Worm (Caenorhabditis elegans) whole organism, young adult: Measurements from ENCODE around the gene F52E4.5.

Experiments used
- D2030.7 ChIP-seq: fragments of 200-800 bp; sonication (Bioruptor generic); IDR thresholded peaks from 2 replicates; pipeline ENCODE4 v1.3.6; 2022; ENCODE audit warnings: missing genetic modification reagents, missing genetic modification characterization, missing compliant biosample characterization
- F37B4.10 ChIP-seq: fragments of 200-800 bp; sonication (Bioruptor generic); IDR thresholded peaks from 2 replicates; pipeline ENCODE4 v1.3.6; 2022; ENCODE audit warnings: missing genetic modification characterization, missing compliant biosample characterization
- F55B11.4 ChIP-seq: sonication (generic microtip); optimal IDR thresholded peaks from 2 replicates; lab custom pipeline; 2016; ENCODE audit warnings: missing compliant biosample characterization, missing genetic modification characterization, borderline replicate concordance; ENCODE audit not compliant: insufficient read depth
- T26A5.8 ChIP-seq: sonication (generic microtip); optimal IDR thresholded peaks from 2 replicates; lab custom pipeline; 2016; ENCODE audit warnings: missing genetic modification characterization, missing compliant biosample characterization
- Y53F4B.3 ChIP-seq: fragments of 200-800 bp; sonication (Bioruptor generic); IDR thresholded peaks from 2 replicates; pipeline ENCODE4 v1.3.6; 2022; ENCODE audit warnings: missing genetic modification reagents, missing genetic modification characterization, missing compliant biosample characterization
- Y53G8AR.9 ChIP-seq: fragments of 200-800 bp; sonication (Bioruptor generic); conservative IDR thresholded peaks from 2 replicates; pipeline ENCODE4 v1.3.6; 2022; ENCODE audit warnings: missing genetic modification reagents, missing genetic modification characterization, missing compliant biosample characterization
- Y56A3A.18 ChIP-seq: fragments of 200-800 bp; sonication (Bioruptor generic); IDR thresholded peaks from 2 replicates; pipeline ENCODE4 v1.3.6; 2022; ENCODE audit warnings: missing genetic modification reagents, missing genetic modification characterization, missing compliant biosample characterization
- ZK185.1 ChIP-seq: sonication (generic microtip); optimal IDR thresholded peaks from 2 replicates; lab custom pipeline; 2016; ENCODE audit warnings: mild to moderate bottlenecking, missing genetic modification characterization, missing compliant biosample characterization; ENCODE audit not compliant: poor library complexity, severe bottlenecking
- aptf-2 ChIP-seq: fragments of 200-800 bp; sonication (Bioruptor generic); conservative IDR thresholded peaks from 2 replicates; pipeline ENCODE4 v1.3.6; 2022; ENCODE audit warnings: missing genetic modification reagents, missing genetic modification characterization, missing compliant biosample characterization
- athp-1 ChIP-seq: sonication (generic microtip); optimal IDR thresholded peaks from 2 replicates; lab custom pipeline; 2017; ENCODE audit warnings: mild to moderate bottlenecking, missing genetic modification characterization, missing compliant biosample characterization
- attf-6 ChIP-seq: fragments of 200-800 bp; sonication (Bioruptor generic); IDR thresholded peaks from 2 replicates; pipeline ENCODE4 v1.3.6; 2022; ENCODE audit warnings: missing genetic modification reagents, missing genetic modification characterization, missing compliant biosample characterization
- cebp-1 ChIP-seq, 2 experiments: fragments of 200-800 bp in 1 of 2; sonication (Bioruptor generic) in 1 of 2; sonication (generic microtip) in 1 of 2; IDR thresholded peaks in 1 of 2; optimal IDR thresholded peaks in 1 of 2; 2 replicates each; pipeline versions ENCODE4 v1.3.6 to Lab custom; 2017 to 2022; ENCODE audit warnings: missing compliant biosample characterization in 2 of 2, missing genetic modification characterization in 2 of 2, mild to moderate bottlenecking in 1 of 2, missing genetic modification reagents in 1 of 2, moderate library complexity in 1 of 2
- ceh-40 ChIP-seq: fragments of 200-800 bp; sonication (Bioruptor generic); IDR thresholded peaks from 2 replicates; pipeline ENCODE4 v1.3.6; 2022; ENCODE audit warnings: missing genetic modification characterization, missing compliant biosample characterization
- ceh-91 ChIP-seq: fragments of 200-800 bp; sonication (Bioruptor generic); IDR thresholded peaks from 2 replicates; pipeline ENCODE4 v1.3.6; 2022; ENCODE audit warnings: missing genetic modification reagents, missing genetic modification characterization, missing compliant biosample characterization
- dox-1 ChIP-seq: fragments of 200-800 bp; sonication (Bioruptor generic); IDR thresholded peaks from 2 replicates; pipeline ENCODE4 v1.3.6; 2022; ENCODE audit warnings: missing genetic modification reagents, missing genetic modification characterization, missing compliant biosample characterization
- dpff-1 ChIP-seq: sonication (generic microtip); optimal IDR thresholded peaks from 2 replicates; lab custom pipeline; 2017; ENCODE audit warnings: mild to moderate bottlenecking, missing genetic modification characterization, missing compliant biosample characterization
- dpl-1 ChIP-seq: fragments of 150-350 bp; optimal IDR thresholded peaks from 2 replicates; lab custom pipeline; 2014; ENCODE audit warnings: missing biosample characterization, missing genetic modification reagents, missing genetic modification characterization
- egl-18 ChIP-seq: fragments of 200-800 bp; sonication (Bioruptor generic); IDR thresholded peaks from 2 replicates; pipeline ENCODE4 v1.3.6; 2022; ENCODE audit warnings: missing genetic modification reagents, missing genetic modification characterization, missing compliant biosample characterization
- ekl-4 ChIP-seq: fragments of 200-800 bp; sonication (Bioruptor generic); IDR thresholded peaks from 2 replicates; pipeline ENCODE4 v1.3.6; 2022; ENCODE audit warnings: missing genetic modification reagents, missing genetic modification characterization, missing compliant biosample characterization
- ets-4 ChIP-seq: fragments of 200-800 bp; sonication (Bioruptor generic); optimal IDR thresholded peaks from 2 replicates; lab custom pipeline; 2018; ENCODE audit warnings: mild to moderate bottlenecking, missing genetic modification characterization, missing compliant biosample characterization
- hrde-1 ChIP-seq: sonication (generic microtip); optimal IDR thresholded peaks from 2 replicates; lab custom pipeline; 2016; ENCODE audit warnings: missing genetic modification characterization, mild to moderate bottlenecking, missing compliant biosample characterization, moderate library complexity, missing genotype, missing genetic modification reagents, borderline replicate concordance
- lag-1 ChIP-seq: fragments of 200-800 bp; sonication (Bioruptor generic); IDR thresholded peaks from 2 replicates; pipeline ENCODE4 v1.3.6; 2022; ENCODE audit warnings: missing genetic modification reagents, missing genetic modification characterization, missing compliant biosample characterization
- let-526 ChIP-seq: fragments of 200-800 bp; sonication (Bioruptor generic); IDR thresholded peaks from 2 replicates; pipeline ENCODE4 v1.3.6; 2022; ENCODE audit warnings: missing genetic modification reagents, missing genetic modification characterization, missing compliant biosample characterization
- lin-26 ChIP-seq: fragments of 200-800 bp; sonication (Bioruptor generic); IDR thresholded peaks from 2 replicates; pipeline ENCODE4 v1.3.6; 2022; ENCODE audit warnings: missing genetic modification reagents, missing genetic modification characterization, missing compliant biosample characterization
- madf-3 ChIP-seq: fragments of 200-800 bp; sonication (Bioruptor generic); IDR thresholded peaks from 2 replicates; pipeline ENCODE4 v1.3.6; 2022; ENCODE audit warnings: missing genetic modification reagents, missing genetic modification characterization, missing compliant biosample characterization
- madf-6 ChIP-seq: fragments of 200-800 bp; sonication (Bioruptor generic); IDR thresholded peaks from 2 replicates; pipeline ENCODE4 v1.3.6; 2022; ENCODE audit warnings: missing genetic modification reagents, missing genetic modification characterization, missing compliant biosample characterization
- mel-28 ChIP-seq: sonication (generic microtip); optimal IDR thresholded peaks from 2 replicates; lab custom pipeline; 2016; ENCODE audit warnings: borderline replicate concordance, mild to moderate bottlenecking, missing genetic modification characterization, missing compliant biosample characterization
- mes-4 ChIP-seq: sonication (generic microtip); optimal IDR thresholded peaks from 2 replicates; lab custom pipeline; 2016; ENCODE audit warnings: missing genotype, missing genetic modification characterization, missing compliant biosample characterization
- nfyb-1 ChIP-seq: fragments of 200-800 bp; sonication (Bioruptor generic); IDR thresholded peaks from 2 replicates; pipeline ENCODE4 v1.3.6; 2022; ENCODE audit warnings: missing genetic modification reagents, missing genetic modification characterization, missing compliant biosample characterization
- nhr-179 ChIP-seq: sonication (generic microtip); optimal IDR thresholded peaks from 2 replicates; lab custom pipeline; 2016; ENCODE audit warnings: mild to moderate bottlenecking, missing genetic modification characterization, missing compliant biosample characterization
- nhr-27 ChIP-seq: fragments of 200-800 bp; sonication (Bioruptor generic); optimal IDR thresholded peaks from 2 replicates; lab custom pipeline; 2018; ENCODE audit warnings: mild to moderate bottlenecking, missing genetic modification characterization, moderate library complexity, missing compliant biosample characterization
- rcor-1 ChIP-seq: fragments of 200-800 bp; sonication (Bioruptor generic); IDR thresholded peaks from 2 replicates; pipeline ENCODE4 v1.3.6; 2022; ENCODE audit warnings: missing genetic modification reagents, missing genetic modification characterization, missing compliant biosample characterization
- repo-1 ChIP-seq: sonication (generic microtip); optimal IDR thresholded peaks from 2 replicates; lab custom pipeline; 2017; ENCODE audit warnings: mild to moderate bottlenecking, missing genetic modification characterization, missing compliant biosample characterization
- snpc-3.4 ChIP-seq: sonication (generic microtip); optimal IDR thresholded peaks from 2 replicates; lab custom pipeline; 2017; ENCODE audit warnings: missing genetic modification characterization, mild to moderate bottlenecking, missing compliant biosample characterization, antibody characterized with exemption, moderate library complexity, missing genotype, missing genetic modification reagents
- sptf-2 ChIP-seq: fragments of 200-800 bp; sonication (Bioruptor generic); optimal IDR thresholded peaks from 2 replicates; lab custom pipeline; 2018; ENCODE audit warnings: mild to moderate bottlenecking, missing genetic modification characterization, missing compliant biosample characterization
- tlf-1 ChIP-seq: fragments of 200-800 bp; sonication (Bioruptor generic); optimal IDR thresholded peaks from 2 replicates; lab custom pipeline; 2018; ENCODE audit warnings: mild to moderate bottlenecking, missing genetic modification characterization, missing compliant biosample characterization
- unc-130 ChIP-seq: sonication (generic microtip); optimal IDR thresholded peaks from 2 replicates; lab custom pipeline; 2016; ENCODE audit warnings: missing genetic modification reagents, missing genetic modification characterization, missing compliant biosample characterization
- zfh-2 ChIP-seq: fragments of 200-800 bp; sonication (Bioruptor generic); conservative IDR thresholded peaks from 2 replicates; pipeline ENCODE4 v1.3.6; 2022; ENCODE audit warnings: missing genetic modification reagents, missing genetic modification characterization, missing compliant biosample characterization
- ztf-26 ChIP-seq: sonication (generic microtip); optimal IDR thresholded peaks from 2 replicates; lab custom pipeline; 2017; ENCODE audit warnings: missing genetic modification characterization, missing compliant biosample characterization
- ztf-6 ChIP-seq: fragments of 200-800 bp; sonication (Bioruptor generic); IDR thresholded peaks from 2 replicates; pipeline ENCODE4 v1.3.6; 2022; ENCODE audit warnings: missing genetic modification reagents, missing genetic modification characterization, missing compliant biosample characterization

The F52E4.5 gene

DNA sequence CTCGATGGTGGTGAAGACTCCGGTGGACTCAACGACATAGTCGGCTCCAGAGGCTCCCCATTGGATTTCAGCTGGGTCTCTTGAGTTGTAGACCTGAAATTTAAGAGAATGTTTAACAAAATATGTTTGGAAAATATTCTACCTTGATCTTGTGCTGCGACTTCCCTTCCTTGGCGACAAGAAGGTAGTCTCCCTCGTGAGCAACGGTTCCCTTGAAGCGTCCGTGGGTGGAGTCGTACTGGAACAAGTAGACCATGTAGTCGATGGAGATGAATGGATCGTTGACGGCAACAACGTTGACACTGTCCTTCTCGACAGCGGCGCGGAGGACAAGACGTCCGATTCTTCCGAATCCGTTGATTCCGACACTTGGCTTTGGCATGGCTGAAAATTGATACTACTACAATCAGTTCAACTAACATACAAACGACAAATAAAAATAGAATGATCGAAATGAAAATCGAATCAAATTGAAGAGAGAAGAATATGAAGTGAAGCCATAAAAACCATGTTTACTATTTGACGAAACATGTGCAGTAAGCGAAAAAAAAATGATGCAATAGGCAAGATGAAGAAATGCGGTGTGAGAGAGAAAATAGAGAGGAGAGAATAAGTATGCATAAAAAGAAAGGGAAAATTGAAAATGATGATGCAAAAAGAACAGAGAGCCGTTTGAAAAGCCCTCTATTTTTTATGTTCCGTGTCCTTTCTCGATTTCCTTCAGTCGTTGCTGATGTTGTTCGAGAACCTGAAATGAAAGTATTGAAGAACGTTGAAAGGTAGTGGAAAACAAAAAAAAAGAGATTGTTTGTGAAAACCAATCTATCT, 27.4 kb upstream of the F52E4.5 start, which contains the start of gene gpd-2:
gpd-2 (minus strand) TSS at position 384 of the 828 bp plus-strand sequence.
- TF ChIP-seq let-526 (GFP tag; lab: Robert Waterston, UW) (0 out of 2 replicates have a peak, but pooled peaks have one; percentile 31), dox-1 (GFP tag; lab: Robert Waterston, UW) (0 out of 2 replicates have a peak, but pooled peaks have one; percentile 22), nhr-179 (tag; lab: Kevin White, UChicago) (no peak), ekl-4 (GFP tag; lab: Robert Waterston, UW) (peak; percentile 23; the same call in 1 of the 2 replicates), nfyb-1 (GFP tag; lab: Robert Waterston, UW) (peak; percentile 66), athp-1 (no peak), ZK185.1 (peak; percentile 80), madf-3 (GFP tag; lab: Robert Waterston, UW) (peak; percentile 43; the same call in 1 of the 2 replicates)

DNA sequence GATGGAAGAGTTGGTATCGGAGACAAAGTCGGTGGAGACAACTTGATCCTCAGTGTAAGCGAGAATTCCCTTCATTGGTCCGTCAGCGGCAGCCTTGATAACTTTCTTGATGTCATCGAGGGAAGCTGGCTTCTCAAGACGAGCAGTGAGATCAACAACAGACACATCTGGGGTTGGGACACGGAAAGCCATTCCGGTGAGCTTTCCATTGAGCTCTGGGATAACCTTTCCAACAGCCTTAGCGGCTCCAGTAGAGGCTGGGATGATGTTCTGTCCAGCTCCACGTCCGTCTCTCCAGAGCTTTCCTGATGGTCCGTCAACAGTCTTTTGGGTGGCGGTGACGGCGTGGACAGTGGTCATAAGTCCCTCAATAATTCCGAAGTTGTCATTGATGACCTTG, 26.5 kb upstream of the F52E4.5 start:
- TF ChIP-seq egl-18 (GFP tag; lab: Robert Waterston, UW) (0 out of 2 replicates have a peak, but pooled peaks have one; percentile 9), madf-3 (GFP tag; lab: Robert Waterston, UW) (0 out of 2 replicates have a peak, but pooled peaks have one; percentile 58), Y53G8AR.9 (GFP tag; lab: Robert Waterston, UW) (peak; percentile 45)

- no peak for TF ChIP-seq ets-4 (GFP tag; lab: Kevin White, UChicago)
- TF ChIP-seq Y53F4B.3 (GFP tag; lab: Robert Waterston, UW): no peak
- TF ChIP-seq lin-26: peak; percentile 61; the same call in 1 of the 2 replicates
- 0 out of 2 replicates have a peak, but pooled peaks have one; percentile 20 for TF ChIP-seq F37B4.10
- TF ChIP-seq ztf-26: peak; percentile 14
- TF ChIP-seq ekl-4 (GFP tag; lab: Robert Waterston, UW): 0 out of 2 replicates have a peak, but pooled peaks have one; percentile 16
- TF ChIP-seq ZK185.1: peak; percentile 15
- TF ChIP-seq madf-6 (GFP tag; lab: Robert Waterston, UW): no peak
- 0 out of 2 replicates have a peak, but pooled peaks have one; percentile 11 for TF ChIP-seq dox-1 (GFP tag; lab: Robert Waterston, UW)
- TF ChIP-seq sptf-2 (GFP tag; lab: Kevin White, UChicago): no peak
- no peak for TF ChIP-seq mes-4 (tag; lab: Kevin White, UChicago)
- TF ChIP-seq Y53G8AR.9 (GFP tag; lab: Robert Waterston, UW): peak; percentile 60
- TF ChIP-seq unc-130 (GFP tag; lab: Kevin White, UChicago): no peak
- no peak for TF ChIP-seq aptf-2 (GFP tag; lab: Robert Waterston, UW)
- TF ChIP-seq T26A5.8 (tag; lab: Kevin White, UChicago): no peak
- TF ChIP-seq repo-1 (tag; lab: Kevin White, UChicago): peak; percentile 57
- no peak for TF ChIP-seq ceh-91
- TF ChIP-seq F55B11.4 (tag; lab: Kevin White, UChicago): no peak
- TF ChIP-seq zfh-2: no peak
- TF ChIP-seq tlf-1 (GFP tag; lab: Kevin White, UChicago): peak; percentile 3
- no peak for TF ChIP-seq snpc-3.4
- peak; percentile 31; the same call in 1 of the 2 replicates for TF ChIP-seq nfyb-1 (GFP tag; lab: Robert Waterston, UW)
- TF ChIP-seq dpl-1 (GFP tag; lab: Kevin White, UChicago): no peak
- peak; percentile 40; the same call in 1 of the 2 replicates for TF ChIP-seq cebp-1 (GFP tag; IDR thresholded peaks at IDR 0.05; lab: Robert Waterston, UW)
- TF ChIP-seq cebp-1 (tag; optimal IDR thresholded peaks at IDR 0.05; lab: Kevin White, UChicago): peak; percentile 45
- no peak for TF ChIP-seq nhr-27 (tag; lab: Kevin White, UChicago)
- TF ChIP-seq D2030.7 (GFP tag; lab: Robert Waterston, UW): no peak
- no peak for TF ChIP-seq hrde-1 (tag; lab: Kevin White, UChicago)
- no peak for TF ChIP-seq dpff-1 (tag; lab: Kevin White, UChicago)
- no peak for TF ChIP-seq mel-28 (tag; lab: Kevin White, UChicago)
- TF ChIP-seq egl-18 (GFP tag; lab: Robert Waterston, UW): no peak
- TF ChIP-seq attf-6: no peak
- 0 out of 2 replicates have a peak, but pooled peaks have one; percentile 6 for TF ChIP-seq lag-1 (GFP tag; lab: Robert Waterston, UW)
- TF ChIP-seq ceh-40 (GFP tag; lab: Robert Waterston, UW): no peak
- TF ChIP-seq Y56A3A.18: peak; percentile 59; the same call in 1 of the 2 replicates
- 0 out of 2 replicates have a peak, but pooled peaks have one; percentile 16 for TF ChIP-seq ztf-6
- TF ChIP-seq rcor-1 (GFP tag; lab: Robert Waterston, UW): no peak
Observed at ce11 chrX:3112946-3113427, 25.8 kb upstream of the F52E4.5 start, which contains the start of gene gpd-3. Gene gpd-3 (minus strand): TSS chrX:3113341.
